Fruit fly (Drosophila melanogaster) whole organism, embryonic: ENCODE results near the gene CG18213.
A peak's percentile ranks its signal among the peaks of the same experiment; 100 is the strongest.

Experiments used
- Adf1 ChIP-seq: fragments of 200-800 bp; sonication (Bioruptor generic); IDR thresholded peaks from 2 replicates; pipeline ENCODE4 v1.3.6; 2022; ENCODE audit warnings: missing biosample characterization, missing genetic modification characterization
- Bgb ChIP-seq: fragments of 200-800 bp; sonication (Bioruptor generic); IDR thresholded peaks from 2 replicates; pipeline ENCODE4 v1.3.6; 2022; ENCODE audit warnings: missing biosample characterization, missing genetic modification characterization; ENCODE audit not compliant: partially characterized antibody
- CG10366 ChIP-seq: fragments of 200-800 bp; sonication (Bioruptor generic); IDR thresholded peaks from 2 replicates; pipeline ENCODE4 v1.3.6; 2022; ENCODE audit warnings: missing biosample characterization, missing genetic modification characterization
- CG10431 ChIP-seq: fragments of 200-800 bp; sonication (Bioruptor generic); optimal IDR thresholded peaks from 3 replicates; lab custom pipeline; 2018; ENCODE audit warnings: missing biosample characterization, mild to moderate bottlenecking, missing genetic modification characterization
- CG11560 ChIP-seq: fragments of 200-800 bp; sonication (Bioruptor generic); IDR thresholded peaks from 3 replicates; pipeline ENCODE4 v1.3.6; 2022; ENCODE audit warnings: missing biosample characterization, missing genetic modification characterization
- CG1233 ChIP-seq: fragments of 200-800 bp; sonication (Bioruptor generic); optimal IDR thresholded peaks from 4 replicates; lab custom pipeline; 2018; ENCODE audit warnings: missing biosample characterization, mild to moderate bottlenecking, missing genetic modification characterization
- CG14050 ChIP-seq: fragments of 200-800 bp; sonication (Bioruptor generic); IDR thresholded peaks from 3 replicates; pipeline ENCODE4 v1.3.6; 2022; ENCODE audit warnings: missing biosample characterization, missing genetic modification characterization
- CG15073 ChIP-seq: fragments of 200-800 bp; sonication (Bioruptor generic); optimal IDR thresholded peaks from 2 replicates; lab custom pipeline; 2016; ENCODE audit warnings: missing biosample characterization, missing genetic modification characterization
- CG17186 ChIP-seq: fragments of 200-800 bp; sonication (Bioruptor generic); optimal IDR thresholded peaks from 3 replicates; lab custom pipeline; 2017; ENCODE audit warnings: missing biosample characterization, missing genetic modification reagents, missing genetic modification characterization
- CG3407 ChIP-seq: fragments of 200-800 bp; sonication (Bioruptor generic); optimal IDR thresholded peaks from 2 replicates; lab custom pipeline; 2018; ENCODE audit warnings: missing biosample characterization, mild to moderate bottlenecking, missing genetic modification characterization
- CG4854 ChIP-seq: fragments of 200-800 bp; sonication (Bioruptor generic); optimal IDR thresholded peaks from 2 replicates; lab custom pipeline; 2016; ENCODE audit warnings: missing biosample characterization, missing genetic modification characterization, inconsistent platforms
- CG5180 ChIP-seq: fragments of 200-800 bp; sonication (Bioruptor generic); optimal IDR thresholded peaks from 3 replicates; lab custom pipeline; 2017; ENCODE audit warnings: missing biosample characterization, missing genetic modification characterization, mild to moderate bottlenecking, moderate library complexity, missing genetic modification reagents
- CG6683 ChIP-seq: fragments of 200-800 bp; sonication (Bioruptor generic); optimal IDR thresholded peaks from 2 replicates; lab custom pipeline; 2017; ENCODE audit warnings: missing biosample characterization, mild to moderate bottlenecking, missing genetic modification characterization, missing genetic modification reagents
- CG6765 ChIP-seq: fragments of 200-800 bp; sonication (Bioruptor generic); optimal IDR thresholded peaks from 3 replicates; lab custom pipeline; 2017; ENCODE audit warnings: missing biosample characterization, mild to moderate bottlenecking, missing genetic modification characterization
- CG7556 ChIP-seq: fragments of 200-800 bp; sonication (Bioruptor generic); optimal IDR thresholded peaks from 2 replicates; lab custom pipeline; 2017; ENCODE audit warnings: missing biosample characterization, mild to moderate bottlenecking, missing genetic modification characterization
- CG8290 ChIP-seq, 3 experiments: fragments of 200-800 bp; sonication (Bioruptor generic); optimal IDR thresholded peaks; 2 replicates each; lab custom pipeline; 2016 to 2019; ENCODE audit warnings: missing biosample characterization in 3 of 3, missing genetic modification characterization in 3 of 3, mild to moderate bottlenecking in 2 of 3, moderate library complexity in 1 of 3
- CkIIα-i1 ChIP-seq: fragments of 200-800 bp; sonication (Bioruptor generic); IDR thresholded peaks from 2 replicates; pipeline ENCODE4 v1.3.6; 2022; ENCODE audit warnings: missing biosample characterization, missing genetic modification characterization
- D19A ChIP-seq: fragments of 200-800 bp; optimal IDR thresholded peaks from 3 replicates; lab custom pipeline; 2019; ENCODE audit warnings: missing biosample characterization, mild to moderate bottlenecking, missing genetic modification characterization, moderate library complexity
- Dbx ChIP-seq: fragments of 200-800 bp; sonication (Bioruptor generic); IDR thresholded peaks from 3 replicates; pipeline ENCODE4 v1.3.6; 2022; ENCODE audit warnings: missing biosample characterization, missing genetic modification characterization
- Dek ChIP-seq: fragments of 200-800 bp; sonication (Bioruptor generic); optimal IDR thresholded peaks from 3 replicates; lab custom pipeline; 2019; ENCODE audit warnings: missing biosample characterization, mild to moderate bottlenecking, missing genetic modification characterization, moderate library complexity
- ERR ChIP-seq: fragments of 200-800 bp; sonication (Bioruptor generic); optimal IDR thresholded peaks from 2 replicates; lab custom pipeline; 2016; ENCODE audit warnings: missing biosample characterization, missing genetic modification characterization
- Gug ChIP-seq: fragments of 200-800 bp; sonication (Bioruptor generic); IDR thresholded peaks from 4 replicates; pipeline ENCODE4 v1.3.6; 2022; ENCODE audit warnings: missing biosample characterization, missing genetic modification characterization
- Hsf ChIP-seq: fragments of 200-800 bp; sonication (Bioruptor generic); optimal IDR thresholded peaks from 3 replicates; lab custom pipeline; 2016; ENCODE audit warnings: missing biosample characterization, missing genetic modification characterization
- Kr ChIP-seq: fragments of 200-800 bp; sonication (Bioruptor generic); optimal IDR thresholded peaks from 2 replicates; lab custom pipeline; 2017; ENCODE audit warnings: missing biosample characterization, mild to moderate bottlenecking, missing genetic modification characterization
- NC2α ChIP-seq: fragments of 200-800 bp; sonication (Bioruptor generic); optimal IDR thresholded peaks from 2 replicates; lab custom pipeline; 2016; ENCODE audit warnings: missing biosample characterization, missing genetic modification characterization
- Optix ChIP-seq: fragments of 200-800 bp; sonication (Bioruptor generic); IDR thresholded peaks from 3 replicates; pipeline ENCODE4 v1.3.6; 2022; ENCODE audit warnings: missing biosample characterization, missing genetic modification characterization
- Scr ChIP-seq: fragments of 200-800 bp; sonication (Bioruptor generic); IDR thresholded peaks from 2 replicates; pipeline ENCODE4 v1.3.6; 2022; ENCODE audit warnings: missing biosample characterization, missing genetic modification characterization; ENCODE audit not compliant: partially characterized antibody
- Sox100B ChIP-seq: fragments of 200-800 bp; sonication (Bioruptor generic); optimal IDR thresholded peaks from 3 replicates; lab custom pipeline; 2018; ENCODE audit warnings: missing biosample characterization, mild to moderate bottlenecking, missing genetic modification characterization
- Trl ChIP-seq, 3 experiments: fragments of >200 bp in 2 of 3; fragments of 200-800 bp in 1 of 3; sonication (Bioruptor generic) in 1 of 3; optimal IDR thresholded peaks; 2 replicates in 1 of 3; 3 replicates in 2 of 3; lab custom pipeline; 2016 to 2017; ENCODE audit warnings: missing biosample characterization in 1 of 3, missing genetic modification characterization in 1 of 3
- bbx ChIP-seq: fragments of 200-800 bp; sonication (Bioruptor generic); IDR thresholded peaks from 2 replicates; pipeline ENCODE4 v1.3.6; 2022; ENCODE audit warnings: missing biosample characterization, missing genetic modification characterization; ENCODE audit not compliant: partially characterized antibody
- bcd ChIP-seq: fragments of 200-800 bp; sonication (Bioruptor generic); optimal IDR thresholded peaks from 2 replicates; lab custom pipeline; 2017; ENCODE audit warnings: missing biosample characterization, mild to moderate bottlenecking, missing genetic modification characterization
- esg ChIP-seq: fragments of 200-800 bp; sonication (Bioruptor generic); conservative IDR thresholded peaks from 2 replicates; pipeline ENCODE4 v1.3.6; 2022; ENCODE audit warnings: missing biosample characterization, missing genetic modification characterization
- gsb ChIP-seq: fragments of 200-800 bp; sonication (Bioruptor generic); IDR thresholded peaks from 2 replicates; pipeline ENCODE4 v1.3.6; 2022; ENCODE audit warnings: missing biosample characterization, missing genetic modification characterization
- her ChIP-seq: fragments of 200-800 bp; sonication (Bioruptor generic); optimal IDR thresholded peaks from 2 replicates; lab custom pipeline; 2016; ENCODE audit warnings: missing biosample characterization, missing genetic modification characterization
- hth ChIP-seq: fragments of >200 bp; optimal IDR thresholded peaks from 2 replicates; lab custom pipeline; 2017; ENCODE audit warnings: inconsistent platforms
- kni ChIP-seq: fragments of 200-800 bp; sonication (Bioruptor generic); optimal IDR thresholded peaks from 3 replicates; lab custom pipeline; 2017; ENCODE audit warnings: mild to moderate bottlenecking, missing biosample characterization, missing genetic modification reagents, missing genetic modification characterization
- knrl ChIP-seq: fragments of 200-800 bp; sonication (Bioruptor generic); IDR thresholded peaks from 3 replicates; pipeline ENCODE4 v1.3.6; 2022; ENCODE audit warnings: missing biosample characterization, missing genetic modification characterization; ENCODE audit not compliant: partially characterized antibody
- nerfin-1 ChIP-seq: fragments of 200-800 bp; sonication (Bioruptor generic); optimal IDR thresholded peaks from 3 replicates; lab custom pipeline; 2019; ENCODE audit warnings: missing biosample characterization, mild to moderate bottlenecking, missing genetic modification characterization, moderate library complexity
- nmo ChIP-seq: fragments of 200-800 bp; sonication (Bioruptor generic); optimal IDR thresholded peaks from 2 replicates; lab custom pipeline; 2018; ENCODE audit warnings: missing biosample characterization, mild to moderate bottlenecking, missing genetic modification characterization, moderate library complexity
- oc ChIP-seq: fragments of 200-800 bp; sonication (Bioruptor generic); optimal IDR thresholded peaks from 2 replicates; lab custom pipeline; 2018; ENCODE audit warnings: missing biosample characterization, mild to moderate bottlenecking, missing genetic modification characterization, moderate library complexity
- pfk ChIP-seq: fragments of 200-800 bp; sonication (Bioruptor generic); optimal IDR thresholded peaks from 2 replicates; lab custom pipeline; 2018; ENCODE audit warnings: missing biosample characterization, mild to moderate bottlenecking, missing genetic modification characterization, moderate library complexity
- pum ChIP-seq: fragments of 200-800 bp; sonication (Bioruptor generic); optimal IDR thresholded peaks from 2 replicates; lab custom pipeline; 2016; ENCODE audit warnings: missing biosample characterization, missing genetic modification characterization
- sna ChIP-seq: fragments of 200-800 bp; sonication (Bioruptor generic); IDR thresholded peaks from 2 replicates; pipeline ENCODE4 v1.3.6; 2022; ENCODE audit warnings: missing biosample characterization, missing genetic modification characterization; ENCODE audit not compliant: partially characterized antibody
- trh ChIP-seq: fragments of 200-800 bp; sonication (Bioruptor generic); optimal IDR thresholded peaks from 2 replicates; lab custom pipeline; 2016; ENCODE audit warnings: missing biosample characterization, missing genetic modification characterization
- twi ChIP-seq: fragments of 200-800 bp; optimal IDR thresholded peaks from 2 replicates; lab custom pipeline; 2019; ENCODE audit warnings: missing biosample characterization, mild to moderate bottlenecking, missing genetic modification characterization, moderate library complexity
- vvl ChIP-seq: fragments of 200-800 bp; sonication (Bioruptor generic); IDR thresholded peaks from 2 replicates; pipeline ENCODE4 v1.3.6; 2022; ENCODE audit warnings: missing biosample characterization, missing genetic modification characterization
- yki ChIP-seq: fragments of >200 bp; optimal IDR thresholded peaks from 3 replicates; lab custom pipeline; 2018
- z ChIP-seq: fragments of 200-800 bp; sonication (Bioruptor generic); IDR thresholded peaks from 3 replicates; pipeline ENCODE4 v1.3.6; 2022; ENCODE audit warnings: missing biosample characterization, missing genetic modification characterization

Gene CG18213

dm6 chr3R:17078961-17079858 lies 39.2 kb upstream of the CG18213 start (continued):
- peak; percentile 51 for TF ChIP-seq CG5180 (GFP tag; lab: Kevin White, UChicago)
- no peak for TF ChIP-seq knrl (GFP tag; lab: Robert Waterston, UW)
- peak; percentile 33 for TF ChIP-seq her (GFP tag; lab: Kevin White, UChicago)
- peak; percentile 24; the same call in 1 of the 3 replicates for TF ChIP-seq Dbx (GFP tag; lab: Robert Waterston, UW)
- no peak for TF ChIP-seq Scr (GFP tag; lab: Robert Waterston, UW)
- no peak for TF ChIP-seq nmo
- no peak for TF ChIP-seq CG14050 (GFP tag; lab: Robert Waterston, UW)
- no peak for TF ChIP-seq ERR (GFP tag; lab: Kevin White, UChicago)
- TF ChIP-seq pum (GFP tag; lab: Kevin White, UChicago): no peak
- no peak for TF ChIP-seq CG15073
- TF ChIP-seq oc (tag; lab: Kevin White, UChicago): no peak
- peak in 1 of 2 experiments; percentile 14 for TF ChIP-seq Trl (optimal IDR thresholded peaks at IDR 0.05; lab: Kevin White, UChicago)
- no peak for TF ChIP-seq Trl (GFP tag; optimal IDR thresholded peaks at IDR 0.05; lab: Kevin White, UChicago)
- TF ChIP-seq Adf1 (GFP tag; lab: Robert Waterston, UW): no peak
- no peak for TF ChIP-seq CkIIα-i1 (GFP tag; lab: Robert Waterston, UW)
- TF ChIP-seq hth (lab: Kevin White, UChicago): no peak
- TF ChIP-seq NC2α (GFP tag; lab: Kevin White, UChicago): no peak
- no peak for TF ChIP-seq CG10431 (GFP tag; lab: Kevin White, UChicago)
- TF ChIP-seq yki (lab: Kevin White, UChicago): no peak
- peak; percentile 56 for TF ChIP-seq nerfin-1 (tag; lab: Kevin White, UChicago)
- TF ChIP-seq trh (GFP tag; lab: Kevin White, UChicago): no peak
- peak; percentile 95 for TF ChIP-seq twi (tag; lab: Kevin White, UChicago)
- peak; percentile 5 for TF ChIP-seq pfk (GFP tag; lab: Kevin White, UChicago)
- no peak for TF ChIP-seq z (GFP tag; lab: Robert Waterston, UW)
- TF ChIP-seq CG10366 (GFP tag; lab: Robert Waterston, UW): no peak
- peak; percentile 86 for TF ChIP-seq kni (GFP tag; lab: Kevin White, UChicago)
- TF ChIP-seq CG8290 (GFP tag; optimal IDR thresholded peaks at IDR 0.05; lab: Kevin White, UChicago): no peak
- peak; percentile 13 to 74 for TF ChIP-seq CG8290 (tag; optimal IDR thresholded peaks at IDR 0.05; lab: Kevin White, UChicago)
- TF ChIP-seq Bgb: no peak; the same call in 1 of the 2 replicates
- TF ChIP-seq Sox100B (GFP tag; lab: Kevin White, UChicago): peak; percentile 43
- peak; percentile 21; the same call in 1 of the 2 replicates for TF ChIP-seq vvl (GFP tag; lab: Robert Waterston, UW)
- TF ChIP-seq CG6683 (GFP tag; lab: Kevin White, UChicago): peak; percentile 3
- no peak for TF ChIP-seq Dek (tag; lab: Kevin White, UChicago)
- TF ChIP-seq bcd: no peak
- no peak for TF ChIP-seq CG4854
- no peak for TF ChIP-seq sna (GFP tag; lab: Robert Waterston, UW)
- TF ChIP-seq CG6765 (GFP tag; lab: Kevin White, UChicago): no peak
- TF ChIP-seq CG11560 (tag; lab: Robert Waterston, UW): no peak
- no peak for TF ChIP-seq bbx (GFP tag; lab: Robert Waterston, UW)
- no peak for TF ChIP-seq Hsf (GFP tag; lab: Kevin White, UChicago)
- no peak for TF ChIP-seq Optix (GFP tag; lab: Robert Waterston, UW)
- peak; percentile 20 for TF ChIP-seq CG1233 (GFP tag; lab: Kevin White, UChicago)
- peak; percentile 86 for TF ChIP-seq Kr (GFP tag; lab: Kevin White, UChicago)
- TF ChIP-seq CG3407: no peak
- no peak for TF ChIP-seq Gug (GFP tag; lab: Robert Waterston, UW)
- no peak for TF ChIP-seq D19A (tag; lab: Kevin White, UChicago)
- TF ChIP-seq esg (GFP tag; lab: Robert Waterston, UW): no peak
- peak; percentile 1 for TF ChIP-seq CG7556 (GFP tag; lab: Kevin White, UChicago)
- TF ChIP-seq gsb (GFP tag; lab: Robert Waterston, UW): no peak
- peak; percentile 13 for TF ChIP-seq CG17186 (GFP tag; lab: Kevin White, UChicago)
